Fruit fly (Drosophila melanogaster): Measurements from ENCODE around the gene Nab2.

- TF ChIP-seq CG8478 (optimal IDR thresholded peaks at IDR 0.05) (no peak), CTCF (optimal IDR thresholded peaks at IDR 0.05) (no peak)
Observed at dm6 chr3R:24295556-24296465, 22.4 kb downstream of the Nab2 start.

Data from S2 (cell line).